Worm (Caenorhabditis elegans) whole organism, young adult: ENCODE results near the gene lin-13.
A peak's percentile ranks its signal among the peaks of the same experiment; 100 is the strongest.

Experiments used
- C17E4.6 ChIP-seq: fragments of 200-800 bp; sonication (Bioruptor generic); IDR thresholded peaks from 2 replicates; pipeline ENCODE4 v1.3.6; 2022; ENCODE audit warnings: missing genetic modification reagents, missing genetic modification characterization, missing compliant biosample characterization
- F22D6.2 ChIP-seq: sonication (generic microtip); optimal IDR thresholded peaks from 2 replicates; lab custom pipeline; 2016; ENCODE audit warnings: mild to moderate bottlenecking, missing genetic modification characterization, missing compliant biosample characterization
- F23B12.7 ChIP-seq: sonication (generic microtip); optimal IDR thresholded peaks from 2 replicates; lab custom pipeline; 2017; ENCODE audit warnings: missing genetic modification characterization, mild to moderate bottlenecking, missing compliant biosample characterization, antibody characterized with exemption, moderate library complexity; ENCODE audit not compliant: insufficient read depth
- F52B5.7 ChIP-seq: sonication (generic microtip); optimal IDR thresholded peaks from 2 replicates; lab custom pipeline; 2016; ENCODE audit warnings: mild to moderate bottlenecking, missing genetic modification characterization, missing compliant biosample characterization
- F57C9.4 ChIP-seq: sonication (generic microtip); optimal IDR thresholded peaks from 2 replicates; lab custom pipeline; 2017; ENCODE audit warnings: mild to moderate bottlenecking, missing genetic modification characterization, missing compliant biosample characterization
- K12H6.12 ChIP-seq: fragments of 200-800 bp; sonication (Bioruptor generic); optimal IDR thresholded peaks from 2 replicates; lab custom pipeline; 2018; ENCODE audit warnings: mild to moderate bottlenecking, missing genetic modification characterization, missing compliant biosample characterization
- Y56A3A.18 ChIP-seq: fragments of 200-800 bp; sonication (Bioruptor generic); IDR thresholded peaks from 2 replicates; pipeline ENCODE4 v1.3.6; 2022; ENCODE audit warnings: missing genetic modification reagents, missing genetic modification characterization, missing compliant biosample characterization
- Y95B8A.8 ChIP-seq: fragments of 200-800 bp; sonication (Bioruptor generic); IDR thresholded peaks from 2 replicates; pipeline ENCODE4 v1.3.6; 2022; ENCODE audit warnings: missing genetic modification reagents, missing genetic modification characterization, missing compliant biosample characterization
- ZK185.1 ChIP-seq: sonication (generic microtip); optimal IDR thresholded peaks from 2 replicates; lab custom pipeline; 2016; ENCODE audit warnings: mild to moderate bottlenecking, missing genetic modification characterization, missing compliant biosample characterization; ENCODE audit not compliant: poor library complexity, severe bottlenecking
- ama-1 ChIP-seq, 3 experiments: fragments of 150-350 bp in 1 of 3; sonication (generic microtip) in 2 of 3; optimal IDR thresholded peaks; 2 replicates each; lab custom pipeline; 2014 to 2018; ENCODE audit warnings: missing biosample characterization in 2 of 3, missing genetic modification characterization in 2 of 3, missing genetic modification reagents in 2 of 3
- aptf-2 ChIP-seq: fragments of 200-800 bp; sonication (Bioruptor generic); conservative IDR thresholded peaks from 2 replicates; pipeline ENCODE4 v1.3.6; 2022; ENCODE audit warnings: missing genetic modification reagents, missing genetic modification characterization, missing compliant biosample characterization
- attf-5 ChIP-seq: fragments of 200-800 bp; sonication (Bioruptor generic); optimal IDR thresholded peaks from 2 replicates; lab custom pipeline; 2018; ENCODE audit warnings: mild to moderate bottlenecking, missing genetic modification characterization, missing compliant biosample characterization
- bed-2 ChIP-seq: fragments of 200-800 bp; sonication (Bioruptor generic); IDR thresholded peaks from 2 replicates; pipeline ENCODE4 v1.3.6; 2022; ENCODE audit warnings: missing genetic modification reagents, missing genetic modification characterization, missing compliant biosample characterization
- ccch-3 ChIP-seq: fragments of 200-800 bp; sonication (Bioruptor generic); optimal IDR thresholded peaks from 2 replicates; lab custom pipeline; 2018; ENCODE audit warnings: mild to moderate bottlenecking, missing genetic modification characterization, missing compliant biosample characterization
- cebp-1 ChIP-seq, 2 experiments: fragments of 200-800 bp in 1 of 2; sonication (Bioruptor generic) in 1 of 2; sonication (generic microtip) in 1 of 2; IDR thresholded peaks in 1 of 2; optimal IDR thresholded peaks in 1 of 2; 2 replicates each; pipeline versions ENCODE4 v1.3.6 to Lab custom; 2017 to 2022; ENCODE audit warnings: missing compliant biosample characterization in 2 of 2, missing genetic modification characterization in 2 of 2, mild to moderate bottlenecking in 1 of 2, missing genetic modification reagents in 1 of 2, moderate library complexity in 1 of 2
- ceh-100 ChIP-seq: fragments of 200-800 bp; sonication (Bioruptor generic); IDR thresholded peaks from 2 replicates; pipeline ENCODE4 v1.3.6; 2022; ENCODE audit warnings: missing genetic modification reagents, missing genetic modification characterization, missing compliant biosample characterization
- chd-7 ChIP-seq: sonication (generic microtip); optimal IDR thresholded peaks from 2 replicates; lab custom pipeline; 2016; ENCODE audit warnings: mild to moderate bottlenecking, missing genetic modification characterization, moderate library complexity, missing compliant biosample characterization
- dox-1 ChIP-seq: fragments of 200-800 bp; sonication (Bioruptor generic); IDR thresholded peaks from 2 replicates; pipeline ENCODE4 v1.3.6; 2022; ENCODE audit warnings: missing genetic modification reagents, missing genetic modification characterization, missing compliant biosample characterization
- dpff-1 ChIP-seq: sonication (generic microtip); optimal IDR thresholded peaks from 2 replicates; lab custom pipeline; 2017; ENCODE audit warnings: mild to moderate bottlenecking, missing genetic modification characterization, missing compliant biosample characterization
- dpl-1 ChIP-seq: fragments of 150-350 bp; optimal IDR thresholded peaks from 2 replicates; lab custom pipeline; 2014; ENCODE audit warnings: missing biosample characterization, missing genetic modification reagents, missing genetic modification characterization
- efl-1 ChIP-seq: fragments of 150-350 bp; optimal IDR thresholded peaks from 2 replicates; lab custom pipeline; 2014; ENCODE audit warnings: missing biosample characterization, missing genetic modification reagents, missing genetic modification characterization
- ekl-4 ChIP-seq: fragments of 200-800 bp; sonication (Bioruptor generic); IDR thresholded peaks from 2 replicates; pipeline ENCODE4 v1.3.6; 2022; ENCODE audit warnings: missing genetic modification reagents, missing genetic modification characterization, missing compliant biosample characterization
- ets-4 ChIP-seq: fragments of 200-800 bp; sonication (Bioruptor generic); optimal IDR thresholded peaks from 2 replicates; lab custom pipeline; 2018; ENCODE audit warnings: mild to moderate bottlenecking, missing genetic modification characterization, missing compliant biosample characterization
- fkh-3 ChIP-seq: sonication (generic microtip); optimal IDR thresholded peaks from 2 replicates; lab custom pipeline; 2016; ENCODE audit warnings: mild to moderate bottlenecking, missing genetic modification characterization, missing compliant biosample characterization
- gei-17 ChIP-seq: fragments of 200-800 bp; sonication (Bioruptor generic); optimal IDR thresholded peaks from 2 replicates; lab custom pipeline; 2018; ENCODE audit warnings: mild to moderate bottlenecking, missing genetic modification characterization, missing compliant biosample characterization
- hlh-12 ChIP-seq: sonication (generic microtip); optimal IDR thresholded peaks from 2 replicates; lab custom pipeline; 2016; ENCODE audit warnings: missing genetic modification characterization, missing compliant biosample characterization
- hmg-1.2 ChIP-seq: fragments of 200-800 bp; sonication (Bioruptor generic); IDR thresholded peaks from 2 replicates; pipeline ENCODE4 v1.3.6; 2022; ENCODE audit warnings: missing genetic modification reagents, missing genetic modification characterization, missing compliant biosample characterization
- lin-26 ChIP-seq: fragments of 200-800 bp; sonication (Bioruptor generic); IDR thresholded peaks from 2 replicates; pipeline ENCODE4 v1.3.6; 2022; ENCODE audit warnings: missing genetic modification reagents, missing genetic modification characterization, missing compliant biosample characterization
- lin-40 ChIP-seq: sonication (generic microtip); optimal IDR thresholded peaks from 2 replicates; lab custom pipeline; 2016; ENCODE audit warnings: missing genetic modification characterization, mild to moderate bottlenecking, missing compliant biosample characterization, missing genotype, missing genetic modification reagents
- lin-54 ChIP-seq: fragments of 200-800 bp; sonication (Bioruptor generic); optimal IDR thresholded peaks from 2 replicates; lab custom pipeline; 2018; ENCODE audit warnings: mild to moderate bottlenecking, missing genetic modification characterization, missing compliant biosample characterization
- madf-10 ChIP-seq: sonication (generic microtip); optimal IDR thresholded peaks from 2 replicates; lab custom pipeline; 2016; ENCODE audit warnings: mild to moderate bottlenecking, missing genetic modification characterization, missing compliant biosample characterization
- madf-3 ChIP-seq: fragments of 200-800 bp; sonication (Bioruptor generic); IDR thresholded peaks from 2 replicates; pipeline ENCODE4 v1.3.6; 2022; ENCODE audit warnings: missing genetic modification reagents, missing genetic modification characterization, missing compliant biosample characterization
- nhr-179 ChIP-seq: sonication (generic microtip); optimal IDR thresholded peaks from 2 replicates; lab custom pipeline; 2016; ENCODE audit warnings: mild to moderate bottlenecking, missing genetic modification characterization, missing compliant biosample characterization
- nhr-80 ChIP-seq: sonication (generic microtip); optimal IDR thresholded peaks from 2 replicates; lab custom pipeline; 2016; ENCODE audit warnings: missing genetic modification characterization, missing compliant biosample characterization
- nhr-90 ChIP-seq: sonication (generic microtip); optimal IDR thresholded peaks from 2 replicates; lab custom pipeline; 2016; ENCODE audit warnings: missing genotype, mild to moderate bottlenecking, missing genetic modification characterization, missing compliant biosample characterization
- pbrm-1 ChIP-seq: fragments of 200-800 bp; sonication (Bioruptor generic); IDR thresholded peaks from 2 replicates; pipeline ENCODE4 v1.3.6; 2022; ENCODE audit warnings: missing genetic modification reagents, missing genetic modification characterization, missing compliant biosample characterization
- pha-4 ChIP-seq: fragments of 150-350 bp; sonication (generic microtip); optimal IDR thresholded peaks from 2 replicates; lab custom pipeline; 2014; ENCODE audit warnings: missing biosample characterization, missing genetic modification reagents, missing genetic modification characterization
- snpc-4 ChIP-seq, 5 experiments: fragments of 150-350 bp in 1 of 5; sonication (generic microtip) in 4 of 5; optimal IDR thresholded peaks; 2 replicates each; lab custom pipeline; 2014 to 2018; ENCODE audit warnings: missing genetic modification characterization in 5 of 5, missing biosample characterization in 3 of 5, antibody characterized with exemption in 2 of 5, mild to moderate bottlenecking in 2 of 5, missing compliant biosample characterization in 2 of 5, missing genotype in 2 of 5, moderate library complexity in 2 of 5, missing genetic modification reagents in 1 of 5
- tbp1 ChIP-seq: fragments of 200-800 bp; sonication (Bioruptor generic); optimal IDR thresholded peaks from 2 replicates; lab custom pipeline; 2018; ENCODE audit warnings: mild to moderate bottlenecking, missing genetic modification characterization, missing compliant biosample characterization
- tbx-9 ChIP-seq: sonication (generic microtip); optimal IDR thresholded peaks from 2 replicates; lab custom pipeline; 2016; ENCODE audit warnings: borderline replicate concordance, missing genetic modification characterization, inconsistent platforms, missing compliant biosample characterization
- tlf-1 ChIP-seq: fragments of 200-800 bp; sonication (Bioruptor generic); optimal IDR thresholded peaks from 2 replicates; lab custom pipeline; 2018; ENCODE audit warnings: mild to moderate bottlenecking, missing genetic modification characterization, missing compliant biosample characterization
- ztf-18 ChIP-seq: sonication (generic microtip); optimal IDR thresholded peaks from 2 replicates; lab custom pipeline; 2016; ENCODE audit warnings: missing genotype, mild to moderate bottlenecking, missing genetic modification characterization, missing compliant biosample characterization
- ztf-22 ChIP-seq: fragments of 200-800 bp; sonication (Bioruptor generic); optimal IDR thresholded peaks from 2 replicates; lab custom pipeline; 2018; ENCODE audit warnings: mild to moderate bottlenecking, missing genetic modification characterization, moderate library complexity, missing compliant biosample characterization

The lin-13 gene

DNA sequence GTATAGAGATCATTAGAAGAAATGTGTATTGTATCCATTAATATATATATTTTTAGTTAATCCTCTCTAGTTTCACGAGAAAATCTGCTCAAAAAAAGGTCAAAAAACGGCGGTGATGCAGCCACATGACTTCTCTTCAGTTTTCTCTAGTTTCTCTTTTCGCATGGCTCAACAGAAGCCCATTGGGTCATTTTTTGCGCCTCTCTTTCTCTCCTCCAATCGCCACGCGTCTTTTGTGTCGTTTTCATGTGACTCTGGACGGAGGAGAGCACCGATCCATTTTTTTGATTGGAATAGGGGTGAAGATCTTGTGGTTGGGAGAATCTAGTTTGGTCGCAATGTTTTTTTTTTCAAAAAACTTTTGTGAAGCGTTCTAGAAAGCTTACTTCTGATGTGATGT is 11.6 kb upstream of the lin-13 start (continued):
- no peak for TF ChIP-seq aptf-2 (GFP tag; lab: Robert Waterston, UW)
- no peak for TF ChIP-seq Y95B8A.8 (GFP tag; lab: Robert Waterston, UW)
- TF ChIP-seq efl-1 (GFP tag; lab: Kevin White, UChicago): no peak
- no peak for TF ChIP-seq ets-4 (GFP tag; lab: Kevin White, UChicago)
- peak; percentile 44; the same call in 1 of the 2 replicates for TF ChIP-seq pbrm-1 (GFP tag; lab: Robert Waterston, UW)
- no peak for TF ChIP-seq nhr-179 (tag; lab: Kevin White, UChicago)
- no peak for TF ChIP-seq madf-3 (GFP tag; lab: Robert Waterston, UW)
- no peak for TF ChIP-seq ceh-100
- no peak for TF ChIP-seq ama-1 (optimal IDR thresholded peaks at IDR 0.05; lab: Kevin White, UChicago)
- no peak for TF ChIP-seq ama-1 (GFP tag; optimal IDR thresholded peaks at IDR 0.05; lab: Kevin White, UChicago)
- TF ChIP-seq lin-54 (GFP tag; lab: Kevin White, UChicago): peak; percentile 6
- TF ChIP-seq dpl-1 (GFP tag; lab: Kevin White, UChicago): no peak
- no peak for TF ChIP-seq gei-17 (GFP tag; lab: Kevin White, UChicago)
- no peak for TF ChIP-seq lin-40 (tag; lab: Kevin White, UChicago)
- peak; percentile 6; the same call in 1 of the 2 replicates for TF ChIP-seq dox-1 (GFP tag; lab: Robert Waterston, UW)
- no peak for TF ChIP-seq ccch-3 (GFP tag; lab: Kevin White, UChicago)

DNA sequence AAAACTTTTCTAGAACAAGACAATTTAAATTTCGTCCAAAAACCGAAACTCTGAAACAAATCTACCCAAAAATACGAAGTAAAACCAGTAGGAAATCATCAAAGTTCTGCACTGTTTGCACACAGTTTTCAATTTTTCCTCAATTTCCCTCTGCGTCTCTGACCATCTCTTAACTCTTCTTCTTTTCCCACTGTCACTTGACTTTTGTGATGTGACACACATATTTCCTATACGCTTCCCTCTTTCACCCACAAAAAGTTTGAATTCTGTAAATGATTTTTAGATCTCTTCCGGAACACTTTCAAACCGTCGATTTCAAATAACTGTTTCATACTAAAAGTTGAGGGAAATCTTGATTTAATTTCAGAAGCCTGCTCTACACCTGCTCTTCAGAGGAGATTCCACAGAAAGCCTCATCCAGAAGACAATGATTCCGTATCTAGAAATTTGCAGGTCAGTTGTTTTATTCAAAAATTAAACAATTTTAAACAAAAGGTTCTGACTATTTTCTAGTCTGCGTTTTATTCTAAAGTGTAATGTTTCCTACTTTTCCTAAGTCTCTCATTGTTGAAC is 10.2 kb upstream of the lin-13 start, which contains the start of gene ncl-1:
TSS of gene ncl-1 (plus strand) at position 366 of the 573 bp plus-strand sequence.
- TF ChIP-seq tbx-9 (no peak), C17E4.6 (GFP tag; lab: Robert Waterston, UW) (no peak), K12H6.12 (no peak), nhr-80 (peak; percentile 9), ama-1 (optimal IDR thresholded peaks at IDR 0.05; lab: Kevin White, UChicago) (peak; percentile 0), ama-1 (GFP tag; optimal IDR thresholded peaks at IDR 0.05; lab: Kevin White, UChicago) (no peak), fkh-3 (tag; lab: Kevin White, UChicago) (no peak), cebp-1 (GFP tag; IDR thresholded peaks at IDR 0.05; lab: Robert Waterston, UW) (no peak), cebp-1 (tag; optimal IDR thresholded peaks at IDR 0.05; lab: Kevin White, UChicago) (peak; percentile 6), bed-2 (GFP tag; lab: Robert Waterston, UW) (no peak), hmg-1.2 (peak; percentile 20; the same call in 1 of the 2 replicates), ztf-22 (no peak)

DNA sequence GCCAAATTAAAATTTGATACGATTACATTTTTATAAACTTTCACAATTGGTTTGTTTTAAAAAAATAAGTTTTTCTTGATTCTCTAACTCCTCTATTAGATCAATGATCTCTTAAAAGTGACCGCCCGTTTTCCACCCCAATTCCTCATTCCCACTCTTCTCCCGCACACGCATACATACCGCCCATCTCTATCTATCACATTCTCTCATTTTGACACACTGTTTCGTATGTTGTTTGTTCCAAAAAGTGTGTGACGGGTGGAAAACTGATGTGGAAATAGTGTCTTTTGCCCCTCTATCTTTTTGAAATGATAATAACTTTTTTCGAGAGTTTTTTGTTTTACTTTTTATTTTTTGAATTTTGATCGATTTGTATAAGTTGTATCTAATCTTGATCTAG is 9.0 kb upstream of the lin-13 start:
- TF ChIP-seq madf-10 (tag; lab: Kevin White, UChicago) (peak; percentile 25), chd-7 (peak; percentile 13), dpff-1 (no peak), lin-26 (GFP tag; lab: Robert Waterston, UW) (0 out of 2 replicates have a peak, but pooled peaks have one; percentile 45), snpc-4 (GFP tag; optimal IDR thresholded peaks at IDR 0.05; lab: Kevin White, UChicago) (no peak), snpc-4 (tag; optimal IDR thresholded peaks at IDR 0.05; lab: Kevin White, UChicago) (peak in 2 of 4 experiments; percentile 7 to 68), attf-5 (peak; percentile 86), F57C9.4 (tag; lab: Kevin White, UChicago) (no peak), F52B5.7 (tag; lab: Kevin White, UChicago) (no peak), hmg-1.2 (peak; percentile 62; the same call in 1 of the 2 replicates), dox-1 (GFP tag; lab: Robert Waterston, UW) (peak; percentile 82), F23B12.7 (tag; lab: Kevin White, UChicago) (no peak), nhr-80 (peak; percentile 99), pha-4 (tag; lab: Kevin White, UChicago) (no peak), madf-3 (GFP tag; lab: Robert Waterston, UW) (no peak), ZK185.1 (no peak), tbx-9 (no peak), F22D6.2 (tag; lab: Kevin White, UChicago) (peak; percentile 67), tbp1 (GFP tag; lab: Kevin White, UChicago) (peak; percentile 38), ekl-4 (peak; percentile 48; the same call in 1 of the 2 replicates), hlh-12 (tag; lab: Kevin White, UChicago) (no peak), tlf-1 (GFP tag; lab: Kevin White, UChicago) (peak; percentile 3), lin-54 (GFP tag; lab: Kevin White, UChicago) (peak; percentile 45), Y56A3A.18 (no peak), nhr-90 (tag; lab: Kevin White, UChicago) (peak; percentile 47), ztf-18 (peak; percentile 47)
